Worm (Caenorhabditis elegans): ENCODE results near the gene flr-1.

DNA sequence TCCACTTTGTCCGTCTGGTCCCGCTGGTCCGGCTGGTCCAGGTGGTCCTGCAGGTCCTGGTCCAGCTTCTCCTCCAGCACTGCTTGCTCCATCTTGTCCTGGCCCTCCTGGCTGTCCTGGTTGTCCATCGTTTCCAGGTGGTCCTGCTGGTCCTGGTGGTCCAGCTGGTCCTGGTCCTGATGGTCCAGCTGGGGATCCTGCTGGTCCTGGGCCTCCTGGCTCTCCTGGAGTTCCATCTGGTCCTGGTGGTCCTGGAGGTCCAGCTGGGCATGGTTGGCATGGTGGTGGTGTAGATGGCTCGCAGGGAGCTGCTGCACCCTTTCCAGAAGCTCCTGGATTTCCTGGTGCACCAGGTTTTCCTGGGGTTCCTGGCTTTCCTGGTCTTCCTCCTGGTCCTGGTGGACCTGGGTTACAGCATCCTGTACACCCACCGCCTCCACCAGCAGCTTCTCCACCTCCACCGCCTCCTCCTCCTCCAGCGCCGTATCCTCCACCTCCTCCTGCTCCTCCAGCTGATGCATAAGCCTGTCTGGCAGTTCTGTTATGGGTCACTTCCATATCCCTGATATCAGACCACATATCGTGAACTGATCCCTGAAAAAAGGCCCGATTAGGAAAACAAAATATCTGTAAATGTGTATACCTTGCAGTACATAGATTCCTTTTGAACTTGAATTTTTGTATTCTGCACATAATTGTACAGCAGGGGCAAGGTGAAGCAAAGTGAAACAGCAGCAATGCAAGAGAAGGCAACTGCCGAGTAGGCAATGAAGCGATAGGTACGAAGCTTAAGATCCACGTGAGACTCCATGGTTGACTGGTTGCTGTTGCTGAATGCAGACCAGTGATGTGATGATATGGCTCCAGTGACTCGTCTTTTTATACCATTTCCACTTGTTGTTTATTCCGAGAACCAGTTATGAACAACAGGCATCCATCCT lies 10.9 kb upstream of the flr-1 start, which contains the start of gene col-183:
- TF ChIP-seq sma-9 (GFP tag; optimal IDR thresholded peaks at IDR 0.05) (no peak), sma-9 (tag; optimal IDR thresholded peaks at IDR 0.05) (no peak), nhr-12 (tag; optimal IDR thresholded peaks at IDR 0.05) (no peak), skn-1 (tag; optimal IDR thresholded peaks at IDR 0.05) (no peak), elt-1 (tag; optimal IDR thresholded peaks at IDR 0.05) (no peak), alr-1 (tag; optimal IDR thresholded peaks at IDR 0.05) (no peak), snpc-4 (tag; optimal IDR thresholded peaks at IDR 0.05) (no peak), fos-1 (tag; optimal IDR thresholded peaks at IDR 0.05) (no peak)
